Worm (Caenorhabditis elegans): Measurements from ENCODE around the gene T22F7.4.

DNA sequence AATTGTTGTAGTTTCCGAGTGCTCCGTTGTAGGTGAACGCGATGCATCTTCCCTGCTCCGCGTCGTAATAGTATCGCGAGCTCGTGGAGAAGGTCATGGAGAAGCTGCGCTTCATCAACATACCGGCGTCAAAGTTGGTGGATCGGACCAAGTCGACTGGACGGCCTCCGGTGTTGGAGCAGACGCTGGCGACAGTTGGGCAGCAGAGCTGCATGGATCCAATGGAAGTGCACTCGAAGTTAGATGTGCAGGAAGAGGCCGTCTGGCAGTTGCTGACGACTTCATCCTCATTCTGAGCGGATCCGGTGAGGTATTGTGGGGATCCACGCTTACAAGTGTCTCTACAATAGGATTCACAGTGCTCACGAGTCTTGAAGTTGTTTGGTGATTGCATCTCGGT, 17.7 kb downstream of the T22F7.4 start:
- TF ChIP-seq ama-1 (optimal IDR thresholded peaks at IDR 0.05) (no peak), ceh-13 (GFP tag; optimal IDR thresholded peaks at IDR 0.05) (no peak), hmbx-1 (tag; optimal IDR thresholded peaks at IDR 0.05) (no peak), aly-1 (tag; optimal IDR thresholded peaks at IDR 0.05) (no peak), tra-4 (tag; optimal IDR thresholded peaks at IDR 0.05) (no peak), pes-1 (GFP tag; IDR thresholded peaks at IDR 0.05) (no peak), B0310.2 (tag; optimal IDR thresholded peaks at IDR 0.05) (no peak), ets-7 (tag; optimal IDR thresholded peaks at IDR 0.05) (no peak)

Measured in whole organism, early embryonic.